Worm (Caenorhabditis elegans) whole organism, late embryonic: ENCODE measurements around the gene srlf-12.

ENCODE experiments used
- ceh-14 ChIP-seq: sonication (generic microtip); optimal IDR thresholded peaks from 2 replicates; lab custom pipeline; 2016; ENCODE audit warnings: missing genotype, missing genetic modification characterization, missing compliant biosample characterization
- ceh-18 ChIP-seq: sonication (generic microtip); optimal IDR thresholded peaks from 2 replicates; lab custom pipeline; 2016; ENCODE audit warnings: missing genetic modification characterization, missing compliant biosample characterization
- elt-2 ChIP-seq: sonication (generic microtip); optimal IDR thresholded peaks from 2 replicates; lab custom pipeline; 2016; ENCODE audit warnings: missing genetic modification reagents, missing genetic modification characterization, missing compliant biosample characterization
- hlh-13 ChIP-seq: fragments of 200-800 bp; sonication (Bioruptor generic); optimal IDR thresholded peaks from 2 replicates; lab custom pipeline; 2018; ENCODE audit warnings: mild to moderate bottlenecking, missing genetic modification characterization, missing compliant biosample characterization
- lim-6 ChIP-seq: sonication (generic microtip); optimal IDR thresholded peaks from 2 replicates; lab custom pipeline; 2016; ENCODE audit warnings: missing genetic modification characterization, missing compliant biosample characterization
- nhr-11 ChIP-seq: fragments of 150-350 bp; optimal IDR thresholded peaks from 2 replicates; lab custom pipeline; 2014; ENCODE audit warnings: missing biosample characterization, missing genetic modification characterization
- pag-3 ChIP-seq: sonication (generic microtip); optimal IDR thresholded peaks from 2 replicates; lab custom pipeline; 2016; ENCODE audit warnings: missing compliant biosample characterization, missing genetic modification characterization, borderline replicate concordance
- pha-4 ChIP-seq: fragments of 150-350 bp; optimal IDR thresholded peaks from 2 replicates; lab custom pipeline; 2018; ENCODE audit warnings: missing biosample characterization, missing genetic modification reagents, missing genetic modification characterization
- pros-1 ChIP-seq: fragments of 150-350 bp; optimal IDR thresholded peaks from 2 replicates; lab custom pipeline; 2014; ENCODE audit warnings: missing biosample characterization, missing genetic modification reagents, missing genetic modification characterization
- ref-2 ChIP-seq: sonication (generic microtip); optimal IDR thresholded peaks from 2 replicates; lab custom pipeline; 2016; ENCODE audit warnings: missing genetic modification characterization, missing compliant biosample characterization
- tbx-2 ChIP-seq: sonication (generic microtip); optimal IDR thresholded peaks from 2 replicates; lab custom pipeline; 2016; ENCODE audit warnings: missing genetic modification characterization, missing compliant biosample characterization
- tbx-7 ChIP-seq: sonication (generic microtip); optimal IDR thresholded peaks from 2 replicates; lab custom pipeline; 2016; ENCODE audit warnings: missing genotype, missing genetic modification characterization, missing compliant biosample characterization
- unc-55 ChIP-seq: sonication (generic microtip); optimal IDR thresholded peaks from 2 replicates; lab custom pipeline; 2017; ENCODE audit warnings: missing biosample characterization, missing genetic modification reagents, missing genetic modification characterization
- ztf-16 ChIP-seq: sonication (generic microtip); optimal IDR thresholded peaks from 2 replicates; lab custom pipeline; 2017; ENCODE audit warnings: missing genetic modification characterization, missing compliant biosample characterization

DNA sequence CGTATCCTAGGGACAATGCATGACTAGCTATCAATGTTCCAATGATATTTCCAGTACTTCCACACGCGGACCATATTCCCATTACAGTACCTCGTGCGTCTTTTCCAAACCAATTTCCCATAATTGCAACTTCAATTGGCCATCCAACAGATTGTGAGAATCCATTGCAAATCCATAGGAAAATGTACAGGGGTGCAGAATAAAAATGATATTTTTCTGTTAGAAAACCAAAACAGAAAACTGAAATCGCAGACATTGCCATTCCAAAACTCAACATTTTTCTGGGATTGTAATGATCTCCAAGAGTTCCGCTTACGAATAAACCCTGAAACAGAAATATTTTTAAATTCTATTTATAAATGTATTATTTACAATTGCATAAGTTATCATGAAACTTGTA lies 40.8 kb downstream of the srlf-12 start:
- TF ChIP-seq lim-6 (tag; lab: Kevin White, UChicago) (no peak), tbx-7 (tag; lab: Kevin White, UChicago) (no peak), ztf-16 (tag; lab: Kevin White, UChicago) (no peak), hlh-13 (GFP tag; lab: Kevin White, UChicago) (no peak), ref-2 (tag; lab: Kevin White, UChicago) (no peak), elt-2 (tag; lab: Kevin White, UChicago) (no peak), unc-55 (GFP tag; lab: Kevin White, UChicago) (no peak), nhr-11 (tag; lab: Kevin White, UChicago) (no peak), ceh-14 (tag; lab: Kevin White, UChicago) (no peak), ceh-18 (tag; lab: Kevin White, UChicago) (no peak), pag-3 (no peak), pros-1 (tag; lab: Kevin White, UChicago) (no peak), tbx-2 (no peak), pha-4 (tag; lab: Kevin White, UChicago) (no peak)
